Fruit fly (Drosophila melanogaster) whole organism, embryonic: Measurements from ENCODE around the gene mask.

Source experiments
- CG10543 ChIP-seq: fragments of 200-800 bp; sonication (Bioruptor generic); optimal IDR thresholded peaks from 3 replicates; lab custom pipeline; 2017; ENCODE audit warnings: missing biosample characterization, mild to moderate bottlenecking, missing genetic modification characterization, moderate library complexity
- CG13287 ChIP-seq: fragments of 200-800 bp; sonication (Bioruptor generic); IDR thresholded peaks from 2 replicates; pipeline ENCODE4 v1.3.6; 2022; ENCODE audit warnings: missing biosample characterization, missing genetic modification characterization; ENCODE audit not compliant: partially characterized antibody
- CG1647 ChIP-seq: fragments of 200-800 bp; sonication (Bioruptor generic); optimal IDR thresholded peaks from 3 replicates; lab custom pipeline; 2016; ENCODE audit warnings: missing biosample characterization, missing genetic modification characterization
- CG17186 ChIP-seq: fragments of 200-800 bp; sonication (Bioruptor generic); optimal IDR thresholded peaks from 3 replicates; lab custom pipeline; 2017; ENCODE audit warnings: missing biosample characterization, missing genetic modification reagents, missing genetic modification characterization
- CG2129 ChIP-seq: fragments of 200-800 bp; sonication (Bioruptor generic); IDR thresholded peaks from 2 replicates; pipeline ENCODE4 v1.3.6; 2022; ENCODE audit warnings: missing biosample characterization, missing genetic modification characterization; ENCODE audit not compliant: partially characterized antibody
- CG2875 ChIP-seq: fragments of 200-800 bp; sonication (Bioruptor generic); optimal IDR thresholded peaks from 2 replicates; lab custom pipeline; 2017; ENCODE audit warnings: missing biosample characterization, mild to moderate bottlenecking, missing genetic modification characterization, missing genetic modification reagents
- CG30020 ChIP-seq: fragments of 200-800 bp; optimal IDR thresholded peaks from 2 replicates; lab custom pipeline; 2019; ENCODE audit warnings: missing biosample characterization, mild to moderate bottlenecking, missing genetic modification characterization, moderate library complexity
- CG31365 ChIP-seq: fragments of 200-800 bp; sonication (Bioruptor generic); optimal IDR thresholded peaks from 2 replicates; lab custom pipeline; 2018; ENCODE audit warnings: missing biosample characterization, mild to moderate bottlenecking, missing genetic modification characterization
- CG32532 ChIP-seq: fragments of 200-800 bp; sonication (Bioruptor generic); IDR thresholded peaks from 2 replicates; pipeline ENCODE4 v1.3.6; 2022; ENCODE audit warnings: missing biosample characterization, missing genetic modification characterization
- CG32767 ChIP-seq: fragments of 200-800 bp; sonication (Bioruptor generic); IDR thresholded peaks from 2 replicates; pipeline ENCODE4 v1.3.6; 2022; ENCODE audit warnings: missing biosample characterization, missing genetic modification characterization
- CG42726 ChIP-seq: fragments of 200-800 bp; sonication (Bioruptor generic); IDR thresholded peaks from 2 replicates; pipeline ENCODE4 v1.3.6; 2022; ENCODE audit warnings: missing biosample characterization, missing genetic modification characterization; ENCODE audit not compliant: partially characterized antibody
- CG4424 ChIP-seq: fragments of 200-800 bp; sonication (Bioruptor generic); optimal IDR thresholded peaks from 3 replicates; lab custom pipeline; 2016; ENCODE audit warnings: missing biosample characterization, missing genetic modification characterization
- CG4707 ChIP-seq: fragments of 200-800 bp; sonication (Bioruptor generic); optimal IDR thresholded peaks from 2 replicates; lab custom pipeline; 2018; ENCODE audit warnings: missing biosample characterization, mild to moderate bottlenecking, missing genetic modification characterization, moderate library complexity
- CG4820 ChIP-seq: fragments of 200-800 bp; sonication (Bioruptor generic); optimal IDR thresholded peaks from 3 replicates; lab custom pipeline; 2016; ENCODE audit warnings: missing biosample characterization, missing genetic modification characterization
- CG6254 ChIP-seq: fragments of 200-800 bp; sonication (Bioruptor generic); optimal IDR thresholded peaks from 3 replicates; lab custom pipeline; 2017; ENCODE audit warnings: mild to moderate bottlenecking, missing biosample characterization, missing genetic modification reagents, missing genetic modification characterization
- CG6854 ChIP-seq: fragments of 200-800 bp; sonication (Bioruptor generic); optimal IDR thresholded peaks from 3 replicates; lab custom pipeline; 2017; ENCODE audit warnings: missing biosample characterization, mild to moderate bottlenecking, missing genetic modification characterization
- CG7745 ChIP-seq: fragments of 200-800 bp; sonication (Bioruptor generic); optimal IDR thresholded peaks from 2 replicates; lab custom pipeline; 2018; ENCODE audit warnings: missing biosample characterization, mild to moderate bottlenecking, missing genetic modification characterization, moderate library complexity
- CG7987 ChIP-seq: fragments of 200-800 bp; sonication (Bioruptor generic); optimal IDR thresholded peaks from 2 replicates; lab custom pipeline; 2018; ENCODE audit warnings: missing biosample characterization, mild to moderate bottlenecking, missing genetic modification characterization, moderate library complexity
- CG9797 ChIP-seq: fragments of 200-800 bp; sonication (Bioruptor generic); optimal IDR thresholded peaks from 3 replicates; lab custom pipeline; 2018; ENCODE audit warnings: missing biosample characterization, mild to moderate bottlenecking, missing genetic modification characterization
- CrebB ChIP-seq: fragments of 200-800 bp; sonication (Bioruptor generic); optimal IDR thresholded peaks from 3 replicates; lab custom pipeline; 2018; ENCODE audit warnings: missing biosample characterization, mild to moderate bottlenecking, missing genetic modification characterization
- Dad ChIP-seq: fragments of 200-800 bp; sonication (Bioruptor generic); optimal IDR thresholded peaks from 3 replicates; lab custom pipeline; 2016; ENCODE audit warnings: missing biosample characterization, missing genetic modification characterization
- Dref ChIP-seq: fragments of 200-800 bp; sonication (Bioruptor generic); IDR thresholded peaks from 2 replicates; pipeline ENCODE4 v1.3.6; 2022; ENCODE audit warnings: missing biosample characterization, missing genetic modification characterization
- Eip74EF ChIP-seq, 2 experiments: fragments of 200-800 bp in 1 of 2; fragments of >200 bp in 1 of 2; sonication (Bioruptor generic) in 1 of 2; optimal IDR thresholded peaks; 2 replicates each; lab custom pipeline; 2017 to 2019; ENCODE audit warnings: missing biosample characterization in 2 of 2, missing genetic modification characterization in 2 of 2, mild to moderate bottlenecking in 1 of 2, moderate library complexity in 1 of 2
- Ets65A ChIP-seq: fragments of 200-800 bp; sonication (Bioruptor generic); peaks from one replicate; lab custom pipeline; 2016; ENCODE audit warnings: missing biosample characterization, missing genetic modification characterization
- HLH3B ChIP-seq: fragments of 200-800 bp; sonication (Bioruptor generic); IDR thresholded peaks from 2 replicates; pipeline ENCODE4 v1.3.6; 2022; ENCODE audit warnings: missing biosample characterization, missing genetic modification characterization
- Lim3 ChIP-seq: fragments of 200-800 bp; sonication (Bioruptor generic); IDR thresholded peaks from 2 replicates; pipeline ENCODE4 v1.3.6; 2022; ENCODE audit warnings: missing biosample characterization, missing genetic modification characterization
- Lpt ChIP-seq: fragments of >200 bp; optimal IDR thresholded peaks from 2 replicates; lab custom pipeline; 2018; ENCODE audit warnings: missing biosample characterization, missing genetic modification characterization
- MESR4 ChIP-seq: fragments of 200-800 bp; sonication (Bioruptor generic); optimal IDR thresholded peaks from 2 replicates; lab custom pipeline; 2018; ENCODE audit warnings: missing biosample characterization, mild to moderate bottlenecking, missing genetic modification characterization, moderate library complexity
- Mes4 ChIP-seq: fragments of 200-800 bp; sonication (Bioruptor generic); optimal IDR thresholded peaks from 2 replicates; lab custom pipeline; 2016; ENCODE audit warnings: missing biosample characterization, missing genetic modification characterization
- NC2α ChIP-seq: fragments of 200-800 bp; sonication (Bioruptor generic); optimal IDR thresholded peaks from 2 replicates; lab custom pipeline; 2016; ENCODE audit warnings: missing biosample characterization, missing genetic modification characterization
- TFAM ChIP-seq: fragments of 200-800 bp; sonication (Bioruptor generic); optimal IDR thresholded peaks from 2 replicates; lab custom pipeline; 2017; ENCODE audit warnings: missing biosample characterization, missing genetic modification characterization, inconsistent platforms
- ac ChIP-seq: fragments of 200-800 bp; sonication (Bioruptor generic); optimal IDR thresholded peaks from 3 replicates; lab custom pipeline; 2017; ENCODE audit warnings: missing biosample characterization, mild to moderate bottlenecking, missing genetic modification characterization
- al ChIP-seq: fragments of 200-800 bp; sonication (Bioruptor generic); IDR thresholded peaks from 2 replicates; pipeline ENCODE4 v1.3.6; 2022; ENCODE audit warnings: missing biosample characterization, missing genetic modification characterization
- amos ChIP-seq: fragments of 200-800 bp; sonication (Bioruptor generic); IDR thresholded peaks from 2 replicates; pipeline ENCODE4 v1.3.6; 2022; ENCODE audit warnings: missing biosample characterization, missing genetic modification characterization; ENCODE audit not compliant: partially characterized antibody
- ase ChIP-seq: fragments of 200-800 bp; sonication (Bioruptor generic); IDR thresholded peaks from 3 replicates; pipeline ENCODE4 v1.3.6; 2022; ENCODE audit warnings: missing biosample characterization, missing genetic modification characterization
- chm ChIP-seq: fragments of 200-800 bp; sonication (Bioruptor generic); IDR thresholded peaks from 2 replicates; pipeline ENCODE4 v1.3.6; 2022; ENCODE audit warnings: missing biosample characterization, missing genetic modification characterization
- danr ChIP-seq: fragments of 200-800 bp; sonication (Bioruptor generic); IDR thresholded peaks from 2 replicates; pipeline ENCODE4 v1.3.6; 2022; ENCODE audit warnings: missing biosample characterization, missing genetic modification characterization
- dm ChIP-seq: fragments of 200-800 bp; sonication (Bioruptor generic); optimal IDR thresholded peaks from 3 replicates; lab custom pipeline; 2016; ENCODE audit warnings: missing biosample characterization, missing genetic modification characterization
- dmrt99B ChIP-seq: fragments of 200-800 bp; sonication (Bioruptor generic); optimal IDR thresholded peaks from 2 replicates; lab custom pipeline; 2018; ENCODE audit warnings: missing biosample characterization, mild to moderate bottlenecking, missing genetic modification characterization, moderate library complexity
- psq ChIP-seq: fragments of 200-800 bp; sonication (Bioruptor generic); optimal IDR thresholded peaks from 2 replicates; lab custom pipeline; 2017; ENCODE audit warnings: missing biosample characterization, missing genetic modification characterization
- row ChIP-seq: fragments of 200-800 bp; sonication (Bioruptor generic); IDR thresholded peaks from 3 replicates; pipeline ENCODE4 v1.3.6; 2022; ENCODE audit warnings: missing biosample characterization, missing genetic modification characterization
- sim ChIP-seq: fragments of 200-800 bp; sonication (Bioruptor generic); IDR thresholded peaks from 2 replicates; pipeline ENCODE4 v1.3.6; 2022; ENCODE audit warnings: missing biosample characterization, missing genetic modification characterization
- sisA ChIP-seq: fragments of 200-800 bp; sonication (Bioruptor generic); IDR thresholded peaks from 2 replicates; pipeline ENCODE4 v1.3.6; 2022; ENCODE audit warnings: missing biosample characterization, missing genetic modification characterization
- ssp ChIP-seq: fragments of 200-800 bp; sonication (Bioruptor generic); IDR thresholded peaks from 2 replicates; pipeline ENCODE4 v1.3.6; 2022; ENCODE audit warnings: missing biosample characterization, missing genetic modification characterization
- tgo ChIP-seq: fragments of 200-800 bp; sonication (Bioruptor generic); IDR thresholded peaks from 3 replicates; pipeline ENCODE4 v1.3.6; 2022; ENCODE audit warnings: missing biosample characterization, missing genetic modification characterization
- toy ChIP-seq: fragments of 200-800 bp; sonication (Bioruptor generic); IDR thresholded peaks from 2 replicates; pipeline ENCODE4 v1.3.6; 2022; ENCODE audit warnings: missing biosample characterization, missing genetic modification characterization
- trem ChIP-seq: fragments of 200-800 bp; optimal IDR thresholded peaks from 3 replicates; lab custom pipeline; 2019; ENCODE audit warnings: missing biosample characterization, mild to moderate bottlenecking, missing genetic modification characterization, moderate library complexity
- trh ChIP-seq: fragments of 200-800 bp; sonication (Bioruptor generic); optimal IDR thresholded peaks from 2 replicates; lab custom pipeline; 2016; ENCODE audit warnings: missing biosample characterization, missing genetic modification characterization
- tx ChIP-seq: fragments of 200-800 bp; sonication (Bioruptor generic); optimal IDR thresholded peaks from 2 replicates; lab custom pipeline; 2016; ENCODE audit warnings: missing biosample characterization, missing genetic modification characterization
- wek ChIP-seq: fragments of 200-800 bp; sonication (Bioruptor generic); optimal IDR thresholded peaks from 3 replicates; lab custom pipeline; 2018; ENCODE audit warnings: missing biosample characterization, mild to moderate bottlenecking, missing genetic modification characterization, moderate library complexity

mask gene

dm6 chr3R:24206341-24207114 lies 23.8 kb upstream of the mask start (continued):
- TF ChIP-seq Eip74EF (GFP tag; optimal IDR thresholded peaks at IDR 0.05; lab: Kevin White, UChicago) (peak in 1 of 2 experiments; percentile 61), amos (GFP tag; lab: Robert Waterston, UW) (no peak), toy (no peak), CG42726 (no peak), CG17186 (GFP tag; lab: Kevin White, UChicago) (no peak), CG30020 (tag; lab: Kevin White, UChicago) (no peak), CG10543 (GFP tag; lab: Kevin White, UChicago) (no peak), MESR4 (no peak), Dref (GFP tag; lab: Robert Waterston, UW) (no peak), CG13287 (GFP tag; lab: Robert Waterston, UW) (no peak), NC2α (GFP tag; lab: Kevin White, UChicago) (no peak), CrebB (no peak), ac (GFP tag; lab: Kevin White, UChicago) (no peak), Lim3 (GFP tag; lab: Robert Waterston, UW) (no peak), danr (GFP tag; lab: Robert Waterston, UW) (peak; percentile 38), dm (GFP tag; lab: Kevin White, UChicago) (no peak), CG9797 (no peak), Lpt (GFP tag; lab: Kevin White, UChicago) (no peak), CG7987 (GFP tag; lab: Kevin White, UChicago) (no peak), CG4820 (peak; percentile 25), TFAM (GFP tag; lab: Kevin White, UChicago) (no peak), Mes4 (no peak), wek (peak; percentile 36), CG2129 (GFP tag; lab: Robert Waterston, UW) (no peak), HLH3B (GFP tag; lab: Robert Waterston, UW) (peak; percentile 79), dmrt99B (tag; lab: Kevin White, UChicago) (peak; percentile 85), tgo (GFP tag; lab: Robert Waterston, UW) (peak; percentile 54; the same call in 2 of the 3 replicates), ssp (GFP tag; lab: Robert Waterston, UW) (peak; percentile 46), trem (no peak), sim (GFP tag; lab: Robert Waterston, UW) (no peak), al (GFP tag; lab: Robert Waterston, UW) (no peak), CG4707 (GFP tag; lab: Kevin White, UChicago) (peak; percentile 47), CG4424 (GFP tag; lab: Kevin White, UChicago) (no peak), CG7745 (no peak), tx (GFP tag; lab: Kevin White, UChicago) (no peak), sisA (GFP tag; lab: Robert Waterston, UW) (peak; percentile 32; the same call in 1 of the 2 replicates), Dad (no peak), psq (GFP tag; lab: Kevin White, UChicago) (no peak), CG2875 (GFP tag; lab: Kevin White, UChicago) (peak; percentile 28), chm (GFP tag; lab: Robert Waterston, UW) (no peak), CG32532 (no peak), ase (GFP tag; lab: Robert Waterston, UW) (peak; percentile 47; the same call in 1 of the 3 replicates), CG31365 (tag; lab: Kevin White, UChicago) (no peak), CG1647 (GFP tag; lab: Kevin White, UChicago) (peak; percentile 13), CG6254 (GFP tag; lab: Kevin White, UChicago) (peak; percentile 31), row (GFP tag; lab: Robert Waterston, UW) (peak; percentile 56), trh (GFP tag; lab: Kevin White, UChicago) (no peak), Ets65A (GFP tag; lab: Kevin White, UChicago) (peak; percentile 92), CG32767 (GFP tag; lab: Robert Waterston, UW) (no peak), CG6854 (GFP tag; lab: Kevin White, UChicago) (no peak)
